Worm (Caenorhabditis elegans) whole organism, young adult: ENCODE data around the gene C44H9.4.

Source experiments
- B0261.1 ChIP-seq: sonication (generic microtip); optimal IDR thresholded peaks from 2 replicates; lab custom pipeline; 2016; ENCODE audit warnings: mild to moderate bottlenecking, missing genetic modification characterization, moderate library complexity, missing compliant biosample characterization
- C17E4.6 ChIP-seq: fragments of 200-800 bp; sonication (Bioruptor generic); IDR thresholded peaks from 2 replicates; pipeline ENCODE4 v1.3.6; 2022; ENCODE audit warnings: missing genetic modification reagents, missing genetic modification characterization, missing compliant biosample characterization
- F22D6.2 ChIP-seq: sonication (generic microtip); optimal IDR thresholded peaks from 2 replicates; lab custom pipeline; 2016; ENCODE audit warnings: mild to moderate bottlenecking, missing genetic modification characterization, missing compliant biosample characterization
- F49E8.2 ChIP-seq: sonication (generic microtip); optimal IDR thresholded peaks from 3 replicates; lab custom pipeline; 2017; ENCODE audit warnings: missing genetic modification characterization, mild to moderate bottlenecking, missing compliant biosample characterization, antibody characterized with exemption, moderate library complexity; ENCODE audit not compliant: insufficient read depth
- F55B11.4 ChIP-seq: sonication (generic microtip); optimal IDR thresholded peaks from 2 replicates; lab custom pipeline; 2016; ENCODE audit warnings: missing compliant biosample characterization, missing genetic modification characterization, borderline replicate concordance; ENCODE audit not compliant: insufficient read depth
- F57C9.4 ChIP-seq: sonication (generic microtip); optimal IDR thresholded peaks from 2 replicates; lab custom pipeline; 2017; ENCODE audit warnings: mild to moderate bottlenecking, missing genetic modification characterization, missing compliant biosample characterization
- K12H6.12 ChIP-seq: fragments of 200-800 bp; sonication (Bioruptor generic); optimal IDR thresholded peaks from 2 replicates; lab custom pipeline; 2018; ENCODE audit warnings: mild to moderate bottlenecking, missing genetic modification characterization, missing compliant biosample characterization
- T26A5.8 ChIP-seq: sonication (generic microtip); optimal IDR thresholded peaks from 2 replicates; lab custom pipeline; 2016; ENCODE audit warnings: missing genetic modification characterization, missing compliant biosample characterization
- Y53F4B.3 ChIP-seq: fragments of 200-800 bp; sonication (Bioruptor generic); IDR thresholded peaks from 2 replicates; pipeline ENCODE4 v1.3.6; 2022; ENCODE audit warnings: missing genetic modification reagents, missing genetic modification characterization, missing compliant biosample characterization
- Y79H2A.3 ChIP-seq: fragments of 200-800 bp; sonication (Bioruptor generic); conservative IDR thresholded peaks from 2 replicates; pipeline ENCODE4 v1.3.6; 2022; ENCODE audit warnings: missing genetic modification reagents, missing genetic modification characterization, missing compliant biosample characterization
- Y95B8A.8 ChIP-seq: fragments of 200-800 bp; sonication (Bioruptor generic); IDR thresholded peaks from 2 replicates; pipeline ENCODE4 v1.3.6; 2022; ENCODE audit warnings: missing genetic modification reagents, missing genetic modification characterization, missing compliant biosample characterization
- akir-1 ChIP-seq: fragments of 200-800 bp; sonication (Bioruptor generic); optimal IDR thresholded peaks from 2 replicates; lab custom pipeline; 2018; ENCODE audit warnings: mild to moderate bottlenecking, missing genetic modification characterization, moderate library complexity, missing compliant biosample characterization
- ama-1 ChIP-seq, 3 experiments: fragments of 150-350 bp in 1 of 3; sonication (generic microtip) in 2 of 3; optimal IDR thresholded peaks; 2 replicates each; lab custom pipeline; 2014 to 2018; ENCODE audit warnings: missing biosample characterization in 2 of 3, missing genetic modification characterization in 2 of 3, missing genetic modification reagents in 2 of 3
- atf-7 ChIP-seq: sonication (generic microtip); optimal IDR thresholded peaks from 2 replicates; lab custom pipeline; 2017; ENCODE audit warnings: mild to moderate bottlenecking, missing genetic modification characterization, missing compliant biosample characterization
- attf-6 ChIP-seq: fragments of 200-800 bp; sonication (Bioruptor generic); IDR thresholded peaks from 2 replicates; pipeline ENCODE4 v1.3.6; 2022; ENCODE audit warnings: missing genetic modification reagents, missing genetic modification characterization, missing compliant biosample characterization
- ccch-3 ChIP-seq: fragments of 200-800 bp; sonication (Bioruptor generic); optimal IDR thresholded peaks from 2 replicates; lab custom pipeline; 2018; ENCODE audit warnings: mild to moderate bottlenecking, missing genetic modification characterization, missing compliant biosample characterization
- cebp-1 ChIP-seq, 2 experiments: fragments of 200-800 bp in 1 of 2; sonication (Bioruptor generic) in 1 of 2; sonication (generic microtip) in 1 of 2; IDR thresholded peaks in 1 of 2; optimal IDR thresholded peaks in 1 of 2; 2 replicates each; pipeline versions ENCODE4 v1.3.6 to Lab custom; 2017 to 2022; ENCODE audit warnings: missing compliant biosample characterization in 2 of 2, missing genetic modification characterization in 2 of 2, mild to moderate bottlenecking in 1 of 2, missing genetic modification reagents in 1 of 2, moderate library complexity in 1 of 2
- ceh-79 ChIP-seq: sonication (generic microtip); optimal IDR thresholded peaks from 2 replicates; lab custom pipeline; 2017; ENCODE audit warnings: mild to moderate bottlenecking, missing genetic modification characterization, missing compliant biosample characterization
- chd-7 ChIP-seq: sonication (generic microtip); optimal IDR thresholded peaks from 2 replicates; lab custom pipeline; 2016; ENCODE audit warnings: mild to moderate bottlenecking, missing genetic modification characterization, moderate library complexity, missing compliant biosample characterization
- die-1 ChIP-seq: sonication (generic microtip); optimal IDR thresholded peaks from 2 replicates; lab custom pipeline; 2016; ENCODE audit warnings: missing genotype, mild to moderate bottlenecking, missing genetic modification characterization, missing compliant biosample characterization
- dox-1 ChIP-seq: fragments of 200-800 bp; sonication (Bioruptor generic); IDR thresholded peaks from 2 replicates; pipeline ENCODE4 v1.3.6; 2022; ENCODE audit warnings: missing genetic modification reagents, missing genetic modification characterization, missing compliant biosample characterization
- dpl-1 ChIP-seq: fragments of 150-350 bp; optimal IDR thresholded peaks from 2 replicates; lab custom pipeline; 2014; ENCODE audit warnings: missing biosample characterization, missing genetic modification reagents, missing genetic modification characterization
- egl-44 ChIP-seq: fragments of 200-800 bp; sonication (Bioruptor generic); IDR thresholded peaks from 2 replicates; pipeline ENCODE4 v1.3.6; 2022; ENCODE audit warnings: missing genetic modification reagents, missing genetic modification characterization, missing compliant biosample characterization
- ets-4 ChIP-seq: fragments of 200-800 bp; sonication (Bioruptor generic); optimal IDR thresholded peaks from 2 replicates; lab custom pipeline; 2018; ENCODE audit warnings: mild to moderate bottlenecking, missing genetic modification characterization, missing compliant biosample characterization
- hlh-12 ChIP-seq: sonication (generic microtip); optimal IDR thresholded peaks from 2 replicates; lab custom pipeline; 2016; ENCODE audit warnings: missing genetic modification characterization, missing compliant biosample characterization
- hrde-1 ChIP-seq: sonication (generic microtip); optimal IDR thresholded peaks from 2 replicates; lab custom pipeline; 2016; ENCODE audit warnings: missing genetic modification characterization, mild to moderate bottlenecking, missing compliant biosample characterization, moderate library complexity, missing genotype, missing genetic modification reagents, borderline replicate concordance
- hsf-1 ChIP-seq: fragments of 200-800 bp; sonication (Bioruptor generic); IDR thresholded peaks from 2 replicates; pipeline ENCODE4 v1.3.6; 2022; ENCODE audit warnings: missing genetic modification reagents, missing genetic modification characterization, missing compliant biosample characterization
- let-526 ChIP-seq: fragments of 200-800 bp; sonication (Bioruptor generic); IDR thresholded peaks from 2 replicates; pipeline ENCODE4 v1.3.6; 2022; ENCODE audit warnings: missing genetic modification reagents, missing genetic modification characterization, missing compliant biosample characterization
- let-607 ChIP-seq, 2 experiments: fragments of 200-800 bp in 1 of 2; sonication (Bioruptor generic) in 1 of 2; sonication (generic microtip) in 1 of 2; optimal IDR thresholded peaks; 2 replicates each; lab custom pipeline; 2016 to 2018; ENCODE audit warnings: mild to moderate bottlenecking in 2 of 2, missing compliant biosample characterization in 2 of 2, missing genetic modification characterization in 2 of 2, moderate library complexity in 2 of 2, missing genotype in 1 of 2
- lin-35 ChIP-seq, 3 experiments: fragments of 150-350 bp in 2 of 3; sonication (generic microtip) in 1 of 3; optimal IDR thresholded peaks; 2 replicates each; lab custom pipeline; 2014 to 2018; ENCODE audit warnings: missing biosample characterization in 3 of 3, missing genetic modification characterization in 3 of 3, missing genetic modification reagents in 3 of 3
- lin-54 ChIP-seq: fragments of 200-800 bp; sonication (Bioruptor generic); optimal IDR thresholded peaks from 2 replicates; lab custom pipeline; 2018; ENCODE audit warnings: mild to moderate bottlenecking, missing genetic modification characterization, missing compliant biosample characterization
- lsy-27 ChIP-seq: sonication (generic microtip); optimal IDR thresholded peaks from 2 replicates; lab custom pipeline; 2017; ENCODE audit warnings: missing genetic modification characterization, mild to moderate bottlenecking, missing compliant biosample characterization, antibody characterized with exemption, missing genotype, borderline replicate concordance; ENCODE audit not compliant: insufficient read depth
- madf-6 ChIP-seq: fragments of 200-800 bp; sonication (Bioruptor generic); IDR thresholded peaks from 2 replicates; pipeline ENCODE4 v1.3.6; 2022; ENCODE audit warnings: missing genetic modification reagents, missing genetic modification characterization, missing compliant biosample characterization
- mes-4 ChIP-seq: sonication (generic microtip); optimal IDR thresholded peaks from 2 replicates; lab custom pipeline; 2016; ENCODE audit warnings: missing genotype, missing genetic modification characterization, missing compliant biosample characterization
- nfya-2 ChIP-seq: fragments of 200-800 bp; sonication (Bioruptor generic); IDR thresholded peaks from 2 replicates; pipeline ENCODE4 v1.3.6; 2022; ENCODE audit warnings: missing genetic modification reagents, missing genetic modification characterization, missing compliant biosample characterization
- nhr-120 ChIP-seq: fragments of 200-800 bp; sonication (Bioruptor generic); IDR thresholded peaks from 2 replicates; pipeline ENCODE4 v1.3.6; 2022; ENCODE audit warnings: missing genetic modification characterization, missing compliant biosample characterization
- nhr-80 ChIP-seq: sonication (generic microtip); optimal IDR thresholded peaks from 2 replicates; lab custom pipeline; 2016; ENCODE audit warnings: missing genetic modification characterization, missing compliant biosample characterization
- snpc-1.3 ChIP-seq: sonication (generic microtip); optimal IDR thresholded peaks from 2 replicates; lab custom pipeline; 2017; ENCODE audit warnings: missing genetic modification characterization, mild to moderate bottlenecking, missing compliant biosample characterization, antibody characterized with exemption, moderate library complexity, missing genotype, missing genetic modification reagents; ENCODE audit not compliant: insufficient read depth
- sptf-2 ChIP-seq: fragments of 200-800 bp; sonication (Bioruptor generic); optimal IDR thresholded peaks from 2 replicates; lab custom pipeline; 2018; ENCODE audit warnings: mild to moderate bottlenecking, missing genetic modification characterization, missing compliant biosample characterization
- zfh-2 ChIP-seq: fragments of 200-800 bp; sonication (Bioruptor generic); conservative IDR thresholded peaks from 2 replicates; pipeline ENCODE4 v1.3.6; 2022; ENCODE audit warnings: missing genetic modification reagents, missing genetic modification characterization, missing compliant biosample characterization

C44H9.4 gene

DNA sequence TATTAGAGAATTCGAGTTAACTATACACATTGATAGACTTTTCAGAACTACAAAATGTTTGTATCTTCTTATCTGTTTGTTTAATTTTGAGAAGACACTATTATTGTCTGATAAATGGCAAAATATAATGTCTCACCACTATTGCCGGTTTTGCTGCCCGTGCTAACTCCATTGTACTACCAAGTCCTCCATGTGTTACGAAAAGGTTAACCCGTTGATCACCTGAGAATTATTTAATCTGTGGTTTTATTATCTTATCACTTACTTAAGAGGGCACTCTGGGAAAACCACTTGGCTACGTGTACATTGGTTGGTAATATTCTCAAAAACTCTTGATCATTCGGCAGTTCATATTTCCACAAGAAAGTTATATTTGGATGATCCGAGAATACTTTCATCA, 39.6 kb upstream of the C44H9.4 start:
- TF ChIP-seq F22D6.2 (tag; lab: Kevin White, UChicago) (no peak), madf-6 (no peak), Y53F4B.3 (GFP tag; lab: Robert Waterston, UW) (no peak), dox-1 (GFP tag; lab: Robert Waterston, UW) (no peak), K12H6.12 (tag; lab: Kevin White, UChicago) (no peak), C17E4.6 (GFP tag; lab: Robert Waterston, UW) (no peak), hlh-12 (tag; lab: Kevin White, UChicago) (no peak), zfh-2 (GFP tag; lab: Robert Waterston, UW) (no peak), T26A5.8 (tag; lab: Kevin White, UChicago) (no peak), lsy-27 (no peak), nhr-120 (GFP tag; lab: Robert Waterston, UW) (no peak), ccch-3 (no peak), F55B11.4 (tag; lab: Kevin White, UChicago) (no peak), snpc-1.3 (tag; lab: Kevin White, UChicago) (no peak), dpl-1 (GFP tag; lab: Kevin White, UChicago) (no peak), attf-6 (GFP tag; lab: Robert Waterston, UW) (no peak), nfya-2 (no peak), lin-54 (GFP tag; lab: Kevin White, UChicago) (no peak), mes-4 (tag; lab: Kevin White, UChicago) (no peak)
- TF ChIP-seq, all 124 proteins: peak for 0

DNA sequence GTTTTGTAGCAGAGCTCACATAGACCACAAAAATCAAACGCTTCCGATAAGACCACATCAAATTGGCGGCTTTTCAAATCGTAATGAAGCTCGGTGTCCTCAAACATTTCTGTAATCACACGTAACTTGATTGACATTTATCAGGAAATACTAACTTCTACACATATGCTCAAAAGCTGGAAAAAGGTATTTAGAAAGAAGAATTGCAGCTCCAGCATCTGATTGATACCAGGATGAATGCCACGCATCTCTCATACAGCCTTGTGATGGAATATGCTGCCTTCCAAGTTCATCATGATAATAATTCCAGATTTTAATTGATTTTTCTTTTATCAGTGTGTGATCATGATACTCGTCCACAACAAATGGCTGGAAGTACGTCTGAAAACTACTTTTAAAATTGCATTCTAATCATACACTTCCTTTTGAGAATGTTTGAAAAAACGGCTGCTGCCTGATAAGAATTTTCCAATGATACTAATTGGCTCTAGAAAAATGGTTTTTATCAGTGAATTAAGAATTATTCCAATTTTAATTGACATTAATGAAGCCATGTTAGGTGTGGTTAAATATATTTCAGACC, 38.5 kb upstream of the C44H9.4 start:
- TF ChIP-seq nhr-80: peak; percentile 86
- no peak for TF ChIP-seq akir-1 (GFP tag; lab: Kevin White, UChicago)
- no peak for TF ChIP-seq dox-1 (GFP tag; lab: Robert Waterston, UW)
- no peak for TF ChIP-seq ceh-79
- no peak for TF ChIP-seq attf-6 (GFP tag; lab: Robert Waterston, UW)
- no peak for TF ChIP-seq hsf-1
- no peak for TF ChIP-seq F57C9.4 (tag; lab: Kevin White, UChicago)
- no peak for TF ChIP-seq F49E8.2 (tag; lab: Kevin White, UChicago)
- no peak for TF ChIP-seq chd-7 (tag; lab: Kevin White, UChicago)
- no peak for TF ChIP-seq dpl-1 (GFP tag; lab: Kevin White, UChicago)
- TF ChIP-seq Y79H2A.3: no peak
- no peak for TF ChIP-seq egl-44 (GFP tag; lab: Robert Waterston, UW)
- TF ChIP-seq lin-35 (GFP tag; optimal IDR thresholded peaks at IDR 0.05; lab: Kevin White, UChicago): no peak
- no peak for TF ChIP-seq hrde-1 (tag; lab: Kevin White, UChicago)
- TF ChIP-seq cebp-1 (GFP tag; IDR thresholded peaks at IDR 0.05; lab: Robert Waterston, UW): no peak
- TF ChIP-seq cebp-1 (tag; optimal IDR thresholded peaks at IDR 0.05; lab: Kevin White, UChicago): no peak
- peak; percentile 33 for TF ChIP-seq atf-7 (tag; lab: Kevin White, UChicago)
- TF ChIP-seq let-607 (tag; optimal IDR thresholded peaks at IDR 0.05; lab: Kevin White, UChicago): peak; percentile 62 to 80

DNA sequence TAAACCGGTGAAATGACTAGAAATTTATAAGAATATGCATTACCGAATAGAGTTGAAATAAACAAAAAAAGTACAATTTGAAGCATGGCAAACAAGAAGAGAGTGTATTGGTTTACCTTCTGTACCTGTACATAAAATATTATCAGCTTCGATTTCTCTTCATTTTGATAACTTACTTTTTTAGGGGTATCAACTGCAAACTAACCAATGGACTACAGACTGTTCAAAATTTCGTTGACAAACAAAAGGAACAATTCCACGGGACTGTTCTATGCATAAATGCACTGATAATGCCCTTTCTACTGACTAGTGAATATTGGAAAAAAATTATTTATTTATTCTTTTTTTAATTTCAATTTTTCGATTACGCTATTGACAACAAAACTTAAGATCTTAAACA, 37.5 kb upstream of the C44H9.4 start, which contains the start of gene ugt-6:
Gene ugt-6, minus strand, starts transcription at position 233 of the 400 bp plus-strand sequence.
- TF ChIP-seq B0261.1 (tag; lab: Kevin White, UChicago) (no peak), ccch-3 (no peak), Y95B8A.8 (GFP tag; lab: Robert Waterston, UW) (no peak), sptf-2 (GFP tag; lab: Kevin White, UChicago) (no peak), hsf-1 (no peak), let-526 (GFP tag; lab: Robert Waterston, UW) (no peak), let-607 (tag; optimal IDR thresholded peaks at IDR 0.05; lab: Kevin White, UChicago) (no peak), ets-4 (GFP tag; lab: Kevin White, UChicago) (no peak), die-1 (tag; lab: Kevin White, UChicago) (no peak), ama-1 (optimal IDR thresholded peaks at IDR 0.05; lab: Kevin White, UChicago) (no peak), ama-1 (GFP tag; optimal IDR thresholded peaks at IDR 0.05; lab: Kevin White, UChicago) (no peak)
- TF ChIP-seq, all 124 proteins: peak for 0
